Worm (Caenorhabditis elegans): ENCODE results near the gene C43F9.4.

The C43F9.4 gene

ce11 chrIV:10617099-10617498 lies 28.1 kb upstream of the C43F9.4 start:
- TF ChIP-seq mdl-1 (tag; optimal IDR thresholded peaks at IDR 0.05) (no peak), nhr-77 (tag; optimal IDR thresholded peaks at IDR 0.05) (no peak), skn-1 (tag; optimal IDR thresholded peaks at IDR 0.05) (no peak), crh-2 (tag; optimal IDR thresholded peaks at IDR 0.05) (peak; percentile 21), nhr-23 (tag; optimal IDR thresholded peaks at IDR 0.05) (no peak), fos-1 (tag; optimal IDR thresholded peaks at IDR 0.05) (no peak), aly-2 (tag; optimal IDR thresholded peaks at IDR 0.05) (no peak), nhr-21 (tag; optimal IDR thresholded peaks at IDR 0.05) (peak; percentile 2), unc-62 (GFP tag; optimal IDR thresholded peaks at IDR 0.05) (no peak), nhr-25 (tag; optimal IDR thresholded peaks at IDR 0.05) (peak; percentile 81), nhr-129 (tag; optimal IDR thresholded peaks at IDR 0.05) (peak; percentile 3)

- TF ChIP-seq ztf-1 (GFP tag; conservative IDR thresholded peaks at IDR 0.05) (no peak), nhr-21 (tag; optimal IDR thresholded peaks at IDR 0.05) (peak; percentile 31)
These were observed 27.4 kb upstream of the C43F9.4 start for ce11 chrIV:10616366-10616765.

- TF ChIP-seq nhr-25 (tag; optimal IDR thresholded peaks at IDR 0.05) (peak; percentile 49), zag-1 (tag; optimal IDR thresholded peaks at IDR 0.05) (no peak)
These were observed 26.0 kb upstream of the C43F9.4 start, which contains the start of gene ptr-14 for ce11 chrIV:10614918-10615477. TSS of gene ptr-14 (plus strand) at chrIV:10615427.

- TF ChIP-seq sma-3 (GFP tag; optimal IDR thresholded peaks at IDR 0.05) (peak; percentile 27), nhr-21 (tag; optimal IDR thresholded peaks at IDR 0.05) (peak; percentile 8), sma-9 (GFP tag; optimal IDR thresholded peaks at IDR 0.05) (peak; percentile 10), sma-9 (tag; optimal IDR thresholded peaks at IDR 0.05) (no peak), sem-4 (tag; optimal IDR thresholded peaks at IDR 0.05) (no peak), nhr-25 (tag; optimal IDR thresholded peaks at IDR 0.05) (peak; percentile 37)
These were observed 23.3 kb upstream of the C43F9.4 start for ce11 chrIV:10612281-10612680.

- TF ChIP-seq sma-9 (GFP tag; optimal IDR thresholded peaks at IDR 0.05) (peak; percentile 54), sma-9 (tag; optimal IDR thresholded peaks at IDR 0.05) (no peak), ztf-11 (tag; optimal IDR thresholded peaks at IDR 0.05) (no peak), sma-3 (GFP tag; optimal IDR thresholded peaks at IDR 0.05) (peak; percentile 24), unc-39 (tag; optimal IDR thresholded peaks at IDR 0.05) (no peak), unc-62 (GFP tag; optimal IDR thresholded peaks at IDR 0.05) (no peak), nhr-6 (tag; optimal IDR thresholded peaks at IDR 0.05) (no peak), nhr-11 (tag; optimal IDR thresholded peaks at IDR 0.05) (no peak), ztf-1 (GFP tag; conservative IDR thresholded peaks at IDR 0.05) (no peak), ceh-82 (tag; optimal IDR thresholded peaks at IDR 0.05) (no peak), mdl-1 (tag; optimal IDR thresholded peaks at IDR 0.05) (no peak), sem-4 (tag; optimal IDR thresholded peaks at IDR 0.05) (no peak), zag-1 (tag; optimal IDR thresholded peaks at IDR 0.05) (no peak), unc-55 (GFP tag; optimal IDR thresholded peaks at IDR 0.05) (no peak), mab-5 (tag; optimal IDR thresholded peaks at IDR 0.05) (no peak), mbf-1 (tag; optimal IDR thresholded peaks at IDR 0.05) (no peak), gmeb-1 (tag; optimal IDR thresholded peaks at IDR 0.05) (no peak), fos-1 (tag; optimal IDR thresholded peaks at IDR 0.05) (peak; percentile 10), F13H6.1 (tag; optimal IDR thresholded peaks at IDR 0.05) (no peak), lin-11 (tag; optimal IDR thresholded peaks at IDR 0.05) (no peak), nhr-21 (tag; optimal IDR thresholded peaks at IDR 0.05) (peak; percentile 2), alr-1 (tag; optimal IDR thresholded peaks at IDR 0.05) (no peak), ceh-16 (tag; optimal IDR thresholded peaks at IDR 0.05) (no peak), nhr-237 (tag; optimal IDR thresholded peaks at IDR 0.05) (no peak), elt-3 (tag; optimal IDR thresholded peaks at IDR 0.05) (no peak), egl-27 (tag; optimal IDR thresholded peaks at IDR 0.05) (no peak), skn-1 (tag; optimal IDR thresholded peaks at IDR 0.05) (no peak), Y55F3AM.14 (GFP tag; optimal IDR thresholded peaks at IDR 0.05) (no peak), blmp-1 (tag; optimal IDR thresholded peaks at IDR 0.05; ENCODE audit: insufficient read depth) (no peak)
These were observed 20.9 kb upstream of the C43F9.4 start for ce11 chrIV:10609920-10610319.
